Worm (Caenorhabditis elegans) whole organism, mixed stage, embryonic: ENCODE results near the gene F41G3.5.

Source experiments
- M03D4.4 ChIP-seq: sonication (generic microtip); optimal IDR thresholded peaks from 2 replicates; lab custom pipeline; 2017; ENCODE audit warnings: mild to moderate bottlenecking, missing genetic modification characterization, missing compliant biosample characterization
- ceh-39 ChIP-seq: fragments of 150-350 bp; optimal IDR thresholded peaks from 2 replicates; lab custom pipeline; 2014; ENCODE audit warnings: missing biosample characterization, missing genetic modification characterization
- ceh-43 ChIP-seq: fragments of 200-800 bp; sonication (Bioruptor generic); optimal IDR thresholded peaks from 2 replicates; lab custom pipeline; 2018; ENCODE audit warnings: mild to moderate bottlenecking, missing genetic modification characterization, moderate library complexity, missing compliant biosample characterization
- ceh-83 ChIP-seq: fragments of 200-800 bp; sonication (Bioruptor generic); optimal IDR thresholded peaks from 2 replicates; lab custom pipeline; 2018; ENCODE audit warnings: mild to moderate bottlenecking, missing genetic modification characterization, missing compliant biosample characterization
- ces-1 ChIP-seq: fragments of 150-350 bp; optimal IDR thresholded peaks from 2 replicates; lab custom pipeline; 2014; ENCODE audit warnings: missing biosample characterization, missing genetic modification reagents, missing genetic modification characterization
- drap-1 ChIP-seq: fragments of 200-800 bp; sonication (Bioruptor generic); optimal IDR thresholded peaks from 3 replicates; lab custom pipeline; 2018; ENCODE audit warnings: mild to moderate bottlenecking, missing genetic modification characterization, missing compliant biosample characterization
- elt-1 ChIP-seq: sonication (generic microtip); optimal IDR thresholded peaks from 2 replicates; lab custom pipeline; 2017; ENCODE audit warnings: missing genetic modification characterization, mild to moderate bottlenecking, missing compliant biosample characterization, antibody characterized with exemption, moderate library complexity, borderline replicate concordance; ENCODE audit not compliant: insufficient read depth
- elt-3 ChIP-seq: fragments of 150-350 bp; optimal IDR thresholded peaks from 2 replicates; lab custom pipeline; 2014; ENCODE audit warnings: missing biosample characterization, missing genetic modification characterization
- flh-1 ChIP-seq: fragments of 200-800 bp; sonication (Bioruptor generic); optimal IDR thresholded peaks from 2 replicates; lab custom pipeline; 2018; ENCODE audit warnings: mild to moderate bottlenecking, missing genetic modification characterization, moderate library complexity, missing compliant biosample characterization
- ham-2 ChIP-seq: fragments of 200-800 bp; sonication (Bioruptor generic); optimal IDR thresholded peaks from 2 replicates; lab custom pipeline; 2018; ENCODE audit warnings: mild to moderate bottlenecking, missing genetic modification characterization, missing compliant biosample characterization
- hlh-1 ChIP-seq: fragments of 150-350 bp; optimal IDR thresholded peaks from 2 replicates; lab custom pipeline; 2014; ENCODE audit warnings: missing biosample characterization, missing genetic modification reagents, missing genetic modification characterization
- lin-13 ChIP-seq: fragments of 150-350 bp; optimal IDR thresholded peaks from 2 replicates; lab custom pipeline; 2014; ENCODE audit warnings: missing biosample characterization, missing genetic modification characterization
- lin-32 ChIP-seq: fragments of 200-800 bp; sonication (Bioruptor generic); optimal IDR thresholded peaks from 2 replicates; lab custom pipeline; 2018; ENCODE audit warnings: mild to moderate bottlenecking, missing genetic modification characterization, missing compliant biosample characterization
- mep-1 ChIP-seq: fragments of 150-350 bp; optimal IDR thresholded peaks from 2 replicates; lab custom pipeline; 2017; ENCODE audit warnings: missing biosample characterization, missing genetic modification reagents, missing genetic modification characterization, inconsistent platforms
- mls-2 ChIP-seq: sonication (generic microtip); optimal IDR thresholded peaks from 2 replicates; lab custom pipeline; 2016; ENCODE audit warnings: mild to moderate bottlenecking, missing genetic modification characterization, moderate library complexity, missing compliant biosample characterization
- nhr-12 ChIP-seq: fragments of 150-350 bp; optimal IDR thresholded peaks from 2 replicates; lab custom pipeline; 2014; ENCODE audit warnings: missing biosample characterization, missing genetic modification characterization
- nhr-2 ChIP-seq: fragments of 150-350 bp; optimal IDR thresholded peaks from 2 replicates; lab custom pipeline; 2014; ENCODE audit warnings: missing biosample characterization, missing genetic modification characterization
- nhr-237 ChIP-seq: fragments of 150-350 bp; optimal IDR thresholded peaks from 2 replicates; lab custom pipeline; 2014; ENCODE audit warnings: missing biosample characterization, missing genetic modification characterization
- nhr-76 ChIP-seq: sonication (generic microtip); optimal IDR thresholded peaks from 2 replicates; lab custom pipeline; 2017; ENCODE audit warnings: missing biosample characterization, missing genetic modification characterization
- pha-4 ChIP-seq: fragments of 150-350 bp; optimal IDR thresholded peaks from 2 replicates; lab custom pipeline; 2018; ENCODE audit warnings: missing biosample characterization, missing genetic modification reagents, missing genetic modification characterization
- sem-2 ChIP-seq: fragments of 200-800 bp; sonication (Bioruptor generic); optimal IDR thresholded peaks from 2 replicates; lab custom pipeline; 2018; ENCODE audit warnings: mild to moderate bottlenecking, missing genetic modification characterization, missing compliant biosample characterization
- sptf-1 ChIP-seq: sonication (generic microtip); optimal IDR thresholded peaks from 2 replicates; lab custom pipeline; 2017; ENCODE audit warnings: mild to moderate bottlenecking, missing genetic modification characterization, moderate library complexity, missing compliant biosample characterization
- unc-120 ChIP-seq: sonication (generic microtip); optimal IDR thresholded peaks from 2 replicates; lab custom pipeline; 2017; ENCODE audit warnings: missing genetic modification characterization, missing compliant biosample characterization; ENCODE audit not compliant: poor library complexity, severe bottlenecking
- unc-39 ChIP-seq: fragments of 150-350 bp; optimal IDR thresholded peaks from 2 replicates; lab custom pipeline; 2014; ENCODE audit warnings: missing biosample characterization, missing genetic modification characterization
- unc-62 ChIP-seq: fragments of 150-350 bp; optimal IDR thresholded peaks from 2 replicates; lab custom pipeline; 2014; ENCODE audit warnings: missing biosample characterization, missing genetic modification reagents, missing genetic modification characterization
- zip-8 ChIP-seq: fragments of 150-350 bp; optimal IDR thresholded peaks from 2 replicates; lab custom pipeline; 2014; ENCODE audit warnings: missing biosample characterization, missing genetic modification characterization
- ztf-11 ChIP-seq: fragments of 150-350 bp; optimal IDR thresholded peaks from 2 replicates; lab custom pipeline; 2014; ENCODE audit warnings: missing biosample characterization, missing genetic modification characterization

F41G3.5 gene

DNA sequence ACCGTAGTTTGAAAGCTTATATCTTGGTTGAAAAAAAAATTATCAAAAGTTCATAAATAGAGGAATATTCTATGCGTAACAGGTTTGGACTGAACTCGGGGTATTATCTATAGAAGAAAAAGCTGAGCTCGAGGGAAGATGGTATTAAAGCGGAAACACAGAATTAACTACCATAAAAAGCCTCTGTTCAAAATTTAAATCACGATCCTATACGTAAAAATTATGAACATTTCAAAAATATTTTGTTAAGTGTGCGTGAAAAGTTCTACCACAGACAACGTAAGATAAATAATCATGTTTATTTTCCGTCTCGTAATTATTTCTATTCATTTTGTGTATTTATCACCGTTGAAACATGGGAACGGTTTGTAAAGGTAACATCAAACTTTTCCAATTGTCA lies at the start of gene F41G3.5:
F41G3.5 (plus strand) TSS at position 301 of the 400 bp plus-strand sequence.
- no peak for TF ChIP-seq M03D4.4 (tag; lab: Kevin White, UChicago)
- no peak for TF ChIP-seq drap-1 (GFP tag; lab: Kevin White, UChicago)
- TF ChIP-seq ceh-39, result no peak
- TF ChIP-seq zip-8 (tag; lab: Kevin White, UChicago), result no peak
- no peak for TF ChIP-seq unc-39 (tag; lab: Kevin White, UChicago)
- TF ChIP-seq sem-2 (GFP tag; lab: Kevin White, UChicago), result no peak
- no peak for TF ChIP-seq elt-1 (tag; lab: Kevin White, UChicago)
- no peak for TF ChIP-seq ztf-11 (tag; lab: Kevin White, UChicago)
- TF ChIP-seq ces-1 (GFP tag; lab: Kevin White, UChicago), result no peak
- TF ChIP-seq lin-13, result no peak

ce11 chrII:6698784-6699183 lies 47.7 kb upstream of the F41G3.5 start, which contains the start of gene C18H9.1:
C18H9.1 (plus strand) TSS chrII:6699084.
- TF ChIP-seq sptf-1 (no peak), zip-8 (tag; lab: Kevin White, UChicago) (no peak), nhr-237 (tag; lab: Kevin White, UChicago) (no peak), ceh-83 (GFP tag; lab: Kevin White, UChicago) (no peak), mls-2 (tag; lab: Kevin White, UChicago) (no peak), mep-1 (no peak), elt-3 (tag; lab: Kevin White, UChicago) (no peak), elt-1 (tag; lab: Kevin White, UChicago) (no peak), nhr-76 (no peak), ztf-11 (tag; lab: Kevin White, UChicago) (no peak), ceh-39 (no peak), lin-13 (no peak), hlh-1 (tag; lab: Kevin White, UChicago) (no peak), flh-1 (GFP tag; lab: Kevin White, UChicago) (no peak), M03D4.4 (tag; lab: Kevin White, UChicago) (no peak), ces-1 (GFP tag; lab: Kevin White, UChicago) (no peak), nhr-2 (tag; lab: Kevin White, UChicago) (no peak), nhr-12 (tag; lab: Kevin White, UChicago) (no peak), lin-32 (GFP tag; lab: Kevin White, UChicago) (no peak)

ce11 chrII:6701497-6701896 lies 45.0 kb upstream of the F41G3.5 start, which contains the start of gene C18H9.6:
C18H9.6 (minus strand) TSS chrII:6701625.
- TF ChIP-seq ceh-83 (GFP tag; lab: Kevin White, UChicago) (no peak), flh-1 (GFP tag; lab: Kevin White, UChicago) (no peak), mep-1 (no peak), nhr-2 (tag; lab: Kevin White, UChicago) (no peak), ceh-39 (no peak), unc-39 (tag; lab: Kevin White, UChicago) (no peak), sptf-1 (no peak), nhr-12 (tag; lab: Kevin White, UChicago) (no peak), ztf-11 (tag; lab: Kevin White, UChicago) (no peak), pha-4 (no peak), M03D4.4 (tag; lab: Kevin White, UChicago) (no peak), mls-2 (tag; lab: Kevin White, UChicago) (no peak), sem-2 (GFP tag; lab: Kevin White, UChicago) (no peak), unc-62 (no peak), nhr-237 (tag; lab: Kevin White, UChicago) (no peak), ceh-43 (GFP tag; lab: Kevin White, UChicago) (no peak)

ce11 chrII:6705593-6706228 lies 40.8 kb upstream of the F41G3.5 start, which contains the start of gene rpy-1:
rpy-1 (minus strand) TSS chrII:6705643.
- no peak for TF ChIP-seq ham-2 (GFP tag; lab: Kevin White, UChicago)
- TF ChIP-seq unc-120 (tag; lab: Kevin White, UChicago), result peak; percentile 35
- peak; percentile 85 for TF ChIP-seq unc-62

DNA sequence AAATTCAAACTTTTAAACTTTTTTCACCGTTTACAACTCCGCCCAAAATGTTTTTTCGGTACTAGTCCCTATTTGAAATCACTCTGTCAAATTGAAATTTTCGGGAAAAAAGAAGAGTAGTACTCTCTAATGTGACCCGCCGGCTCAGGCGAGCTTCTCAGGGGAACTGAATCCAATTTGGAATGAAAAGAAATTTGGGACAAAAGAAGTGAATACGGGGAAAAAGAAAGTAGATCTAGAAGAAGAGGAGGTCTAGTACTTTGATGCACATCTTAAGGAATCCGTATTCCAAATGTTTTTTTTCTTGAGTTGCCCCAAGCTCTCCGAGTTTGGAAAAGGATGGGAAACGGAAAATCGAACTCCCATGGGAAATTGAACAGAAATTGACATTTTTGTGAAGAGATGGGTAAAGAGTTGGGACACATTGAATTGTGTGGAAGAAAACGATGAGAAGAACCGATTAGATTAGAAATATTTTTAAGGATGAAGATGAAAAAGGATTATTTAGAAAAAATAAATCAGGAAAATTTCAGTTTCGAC lies 39.9 kb upstream of the F41G3.5 start:
- TF ChIP-seq ceh-43 (GFP tag; lab: Kevin White, UChicago) (no peak), nhr-12 (tag; lab: Kevin White, UChicago) (no peak), ces-1 (GFP tag; lab: Kevin White, UChicago) (peak; percentile 82)
